Fruit fly (Drosophila melanogaster): ENCODE results near the gene CG31643.

The CG31643 gene

dm6 chr2L:6006508-6007232, 31.2 kb upstream of the CG31643 start, which contains the start of gene Gal:
Gal (minus strand) TSS chr2L:6006827.
- no peak for TF ChIP-seq Mnt (GFP tag; optimal IDR thresholded peaks at IDR 0.05)
- TF ChIP-seq Clk (GFP tag; optimal IDR thresholded peaks at IDR 0.05), result no peak
- TF ChIP-seq CG7101 (tag; optimal IDR thresholded peaks at IDR 0.05), result no peak
- no peak for TF ChIP-seq pad (GFP tag; optimal IDR thresholded peaks at IDR 0.05)
- TF ChIP-seq CG12768 (GFP tag; optimal IDR thresholded peaks at IDR 0.05), result peak; percentile 27

dm6 chr2L:6012303-6013070, 25.4 kb upstream of the CG31643 start, which contains the start of gene CG9098:
CG9098 (minus strand) TSS chr2L:6012338.
- TF ChIP-seq Clk (GFP tag; optimal IDR thresholded peaks at IDR 0.05) (no peak), Mnt (GFP tag; optimal IDR thresholded peaks at IDR 0.05) (no peak), tj (GFP tag; optimal IDR thresholded peaks at IDR 0.05) (peak; percentile 91), bab1 (GFP tag; optimal IDR thresholded peaks at IDR 0.05) (peak; percentile 57)

- no peak for TF ChIP-seq pad (GFP tag; optimal IDR thresholded peaks at IDR 0.05)
- TF ChIP-seq CG5204 (GFP tag; optimal IDR thresholded peaks at IDR 0.05), result no peak
- no peak for TF ChIP-seq CG14711 (tag; optimal IDR thresholded peaks at IDR 0.05)
- no peak for TF ChIP-seq kay (GFP tag; ENCODE audit: borderline replicate concordance)
- no peak for TF ChIP-seq CG1620 (GFP tag; optimal IDR thresholded peaks at IDR 0.05)
- no peak for TF ChIP-seq CG7101 (tag; optimal IDR thresholded peaks at IDR 0.05)
- no peak for TF ChIP-seq ovo (GFP tag; optimal IDR thresholded peaks at IDR 0.05)
Measured at dm6 chr2L:6013071-6013417, 24.9 kb upstream of the CG31643 start.

dm6 chr2L:6019352-6020131, 18.4 kb upstream of the CG31643 start, which contains the start of gene H2.0:
H2.0 (minus strand) TSS chr2L:6019402.
- TF ChIP-seq toe (GFP tag; optimal IDR thresholded peaks at IDR 0.05), result no peak
- TF ChIP-seq Crg-1 (GFP tag; optimal IDR thresholded peaks at IDR 0.05), result no peak
- TF ChIP-seq pad (GFP tag; optimal IDR thresholded peaks at IDR 0.05), result no peak
- no peak for TF ChIP-seq tj (GFP tag; optimal IDR thresholded peaks at IDR 0.05)

- TF ChIP-seq toe (GFP tag; optimal IDR thresholded peaks at IDR 0.05) (no peak), Hr96 (GFP tag; optimal IDR thresholded peaks at IDR 0.05) (no peak), CG7101 (tag; optimal IDR thresholded peaks at IDR 0.05) (no peak), Mnt (GFP tag; optimal IDR thresholded peaks at IDR 0.05) (no peak), Crg-1 (GFP tag; optimal IDR thresholded peaks at IDR 0.05) (no peak), tj (GFP tag; optimal IDR thresholded peaks at IDR 0.05) (no peak), CG1620 (GFP tag; optimal IDR thresholded peaks at IDR 0.05) (no peak), CG12768 (GFP tag; optimal IDR thresholded peaks at IDR 0.05) (no peak), cnc (optimal IDR thresholded peaks at IDR 0.05) (no peak), ovo (GFP tag; optimal IDR thresholded peaks at IDR 0.05) (no peak)
Measured at dm6 chr2L:6020535-6020934, 17.4 kb upstream of the CG31643 start, which contains the start of gene CG13996. CG13996 (plus strand) TSS chr2L:6020835.

- TF ChIP-seq Mnt (GFP tag; optimal IDR thresholded peaks at IDR 0.05), result no peak
- TF ChIP-seq Clk (GFP tag; optimal IDR thresholded peaks at IDR 0.05), result no peak
- no peak for TF ChIP-seq Hr96 (GFP tag; optimal IDR thresholded peaks at IDR 0.05)
Measured at dm6 chr2L:6022793-6023192, 15.1 kb upstream of the CG31643 start.

dm6 chr2L:6024345-6024907, 13.5 kb upstream of the CG31643 start, which contains the start of gene CG9107:
CG9107 (minus strand) TSS chr2L:6024539.
- TF ChIP-seq Mnt (GFP tag; optimal IDR thresholded peaks at IDR 0.05) (peak; percentile 54), Hr96 (GFP tag; optimal IDR thresholded peaks at IDR 0.05) (no peak), Clk (GFP tag; optimal IDR thresholded peaks at IDR 0.05) (no peak)

- TF ChIP-seq kay (GFP tag; ENCODE audit: borderline replicate concordance), result no peak
- no peak for TF ChIP-seq toe (GFP tag; optimal IDR thresholded peaks at IDR 0.05)
- TF ChIP-seq tj (GFP tag; optimal IDR thresholded peaks at IDR 0.05), result no peak
- TF ChIP-seq bab1 (GFP tag; optimal IDR thresholded peaks at IDR 0.05), result no peak
- TF ChIP-seq CG14711 (tag; optimal IDR thresholded peaks at IDR 0.05), result no peak
- no peak for TF ChIP-seq CG12768 (GFP tag; optimal IDR thresholded peaks at IDR 0.05)
- no peak for TF ChIP-seq Clk (GFP tag; optimal IDR thresholded peaks at IDR 0.05)
Measured at dm6 chr2L:6028712-6029111, 9.2 kb upstream of the CG31643 start.

All from whole organism, adult.